Fruit fly (Drosophila melanogaster): Measurements from ENCODE around the gene CG46525.
A peak's percentile ranks its signal among the peaks of the same experiment; 100 is the strongest.

The CG46525 gene

dm6 chr3L:17474711-17475451 lies at the start of gene CG46525, which contains the start of gene UQCR-Q:
Gene CG46525 (plus strand): TSS chr3L:17475220.
Gene UQCR-Q (plus strand): TSS chr3L:17474761.
- no peak for TF ChIP-seq noc (tag; optimal IDR thresholded peaks at IDR 0.05)

dm6 chr3L:17427013-17427412 lies 48.0 kb upstream of the CG46525 start, which contains the start of gene Polr3G:
Gene Polr3G (minus strand): TSS chr3L:17427130.
- no peak for TF ChIP-seq noc (tag; optimal IDR thresholded peaks at IDR 0.05)

DNA sequence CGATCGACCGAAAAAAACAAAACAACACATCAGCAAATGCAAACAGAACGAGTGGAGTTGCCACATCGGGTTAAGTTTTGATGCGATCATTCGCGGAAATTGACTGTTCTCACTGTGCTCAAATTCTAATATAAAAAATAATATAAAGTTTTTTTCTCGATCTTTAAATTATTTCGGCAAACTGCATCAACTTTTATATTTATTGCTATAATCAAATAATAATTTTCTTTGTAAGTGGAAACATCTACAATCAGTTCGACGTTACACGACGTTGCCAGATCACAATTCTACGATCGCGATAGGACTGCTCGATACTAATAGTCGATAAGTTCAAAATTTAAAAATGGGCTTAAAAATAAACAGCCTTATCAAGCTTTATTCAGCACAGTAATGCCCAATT lies 46.2 kb upstream of the CG46525 start, which contains the start of gene Gorab:
Gene Gorab (minus strand): TSS at position 58 of the 400 bp plus-strand sequence.
- peak; percentile 64 for TF ChIP-seq noc (tag; optimal IDR thresholded peaks at IDR 0.05)

- TF ChIP-seq noc (tag; optimal IDR thresholded peaks at IDR 0.05): no peak
Measured at dm6 chr3L:17430390-17430789, 44.6 kb upstream of the CG46525 start.

dm6 chr3L:17430957-17431585 lies 43.9 kb upstream of the CG46525 start:
- TF ChIP-seq noc (tag; optimal IDR thresholded peaks at IDR 0.05): peak; percentile 41

DNA sequence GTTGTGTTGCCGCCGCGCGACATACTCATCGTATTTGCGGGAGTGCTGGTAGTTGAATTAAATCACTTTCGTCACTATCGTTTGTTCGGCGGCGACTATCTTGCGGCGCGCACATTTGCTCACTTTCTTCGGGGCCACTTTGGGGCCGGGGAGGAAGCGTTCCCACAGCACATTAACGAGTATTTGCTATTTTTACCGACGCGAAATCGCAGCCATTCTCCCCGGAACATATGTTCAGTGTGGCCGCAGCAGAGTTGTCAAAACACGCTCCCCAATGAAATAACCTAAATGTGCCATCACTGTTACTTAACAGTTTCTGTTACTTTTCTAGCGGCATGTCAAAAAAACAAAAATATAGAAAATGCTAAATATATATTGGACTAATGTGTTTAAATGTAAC lies 42.1 kb upstream of the CG46525 start, which contains the start of gene frc:
Gene frc (minus strand): TSS at position 244 of the 400 bp plus-strand sequence.
- no peak for TF ChIP-seq noc (tag; optimal IDR thresholded peaks at IDR 0.05)

- peak; percentile 94 for TF ChIP-seq noc (tag; optimal IDR thresholded peaks at IDR 0.05)
Measured at dm6 chr3L:17433555-17433954, 41.5 kb upstream of the CG46525 start, which contains the start of the genes Coq4 and CG32176. Gene Coq4 (minus strand): TSS chr3L:17433621. Gene CG32176 (plus strand): TSS chr3L:17433868.

- no peak for TF ChIP-seq noc (tag; optimal IDR thresholded peaks at IDR 0.05)
Measured at dm6 chr3L:17436331-17436730, 38.7 kb upstream of the CG46525 start, which contains the start of gene CG12229. Gene CG12229 (minus strand): TSS chr3L:17436431.

dm6 chr3L:17438872-17439495 lies 36.0 kb upstream of the CG46525 start, which contains the start of gene CG18265:
Gene CG18265 (plus strand): TSS chr3L:17439401.
- TF ChIP-seq noc (tag; optimal IDR thresholded peaks at IDR 0.05): no peak

DNA sequence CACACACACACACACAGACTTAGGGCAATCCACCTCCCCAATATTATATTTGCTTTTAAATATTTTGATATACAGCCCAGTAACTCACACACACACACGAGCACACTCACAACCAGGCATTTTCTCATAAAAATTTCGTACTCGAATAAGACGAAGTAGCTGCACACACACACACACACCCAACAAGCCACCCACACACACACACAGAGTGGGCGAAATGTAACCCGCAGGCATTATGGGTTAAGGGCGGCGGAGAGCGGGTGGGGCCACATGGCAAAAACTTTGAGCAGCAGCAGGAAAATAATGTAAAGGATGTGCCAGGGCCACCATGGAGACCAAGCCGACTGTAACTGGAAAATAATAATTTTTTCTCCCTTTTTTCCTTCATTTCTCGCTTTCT lies 33.4 kb upstream of the CG46525 start:
- no peak for TF ChIP-seq noc (tag; optimal IDR thresholded peaks at IDR 0.05)

DNA sequence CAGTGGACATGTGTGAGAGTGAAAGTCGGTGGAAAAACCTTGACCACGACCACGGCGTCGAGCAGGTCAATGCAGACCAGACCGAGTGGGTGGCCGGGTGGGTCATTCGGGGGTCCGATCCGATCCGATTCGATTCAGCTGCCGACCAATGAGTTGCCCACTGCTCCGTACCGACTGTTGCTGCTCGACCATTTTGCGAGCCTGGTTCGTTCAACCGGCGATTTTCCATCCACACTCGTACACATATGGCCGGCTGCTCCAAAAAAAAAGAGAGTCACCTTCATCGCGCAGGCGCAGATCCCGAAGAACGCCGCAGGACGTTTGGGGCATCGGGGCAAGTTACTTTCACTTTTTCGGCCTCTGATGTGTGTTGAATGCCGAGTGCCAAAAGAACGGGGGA lies 30.5 kb upstream of the CG46525 start:
- TF ChIP-seq noc (tag; optimal IDR thresholded peaks at IDR 0.05): no peak

- TF ChIP-seq noc (tag; optimal IDR thresholded peaks at IDR 0.05): no peak
Measured at dm6 chr3L:17445629-17446431, 29.2 kb upstream of the CG46525 start.

DNA sequence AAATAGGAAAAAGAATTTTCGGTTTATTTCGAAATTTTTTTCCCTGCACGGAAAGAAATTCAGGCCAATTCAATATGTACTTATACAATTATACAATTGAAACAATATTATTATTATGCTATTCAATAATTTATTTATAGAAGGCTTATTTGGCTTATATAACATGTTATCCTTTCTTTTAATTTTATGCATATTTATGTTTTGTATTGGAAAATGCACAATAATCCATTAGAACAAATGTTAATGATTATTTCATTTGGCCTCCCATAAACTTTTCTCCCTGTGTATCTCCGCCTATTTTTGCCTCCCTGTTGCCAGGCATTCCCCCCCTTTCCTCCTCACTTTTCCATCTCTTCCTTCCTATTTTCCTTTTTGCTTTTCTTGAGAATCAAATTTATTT lies 27.1 kb upstream of the CG46525 start:
- no peak for TF ChIP-seq noc (tag; optimal IDR thresholded peaks at IDR 0.05)

DNA sequence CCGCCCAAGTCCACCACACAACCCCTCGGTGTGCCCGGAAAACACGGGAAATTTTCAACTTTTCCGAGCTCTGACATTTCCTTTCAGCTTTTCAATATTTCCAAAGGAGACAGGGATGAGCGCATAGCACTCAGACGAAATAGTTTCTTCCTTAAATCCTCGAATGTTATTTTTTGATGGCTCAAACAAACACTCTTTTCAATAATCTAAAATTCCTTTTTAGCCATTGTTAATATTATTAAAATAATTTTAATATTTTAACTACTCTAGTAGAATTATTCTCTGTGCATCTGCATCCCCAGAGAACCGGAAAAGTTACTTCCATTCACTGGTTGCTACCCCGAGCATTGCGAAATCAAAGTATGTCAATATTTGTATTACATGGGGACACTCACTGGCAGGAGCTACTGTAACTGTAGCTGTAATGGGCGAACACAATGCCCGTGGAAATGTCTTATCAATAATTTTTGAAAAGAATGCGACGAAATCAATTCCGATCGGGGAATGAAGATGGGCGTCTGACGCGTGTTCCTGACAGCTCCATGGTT lies 17.3 kb upstream of the CG46525 start:
- TF ChIP-seq noc (tag; optimal IDR thresholded peaks at IDR 0.05): no peak

DNA sequence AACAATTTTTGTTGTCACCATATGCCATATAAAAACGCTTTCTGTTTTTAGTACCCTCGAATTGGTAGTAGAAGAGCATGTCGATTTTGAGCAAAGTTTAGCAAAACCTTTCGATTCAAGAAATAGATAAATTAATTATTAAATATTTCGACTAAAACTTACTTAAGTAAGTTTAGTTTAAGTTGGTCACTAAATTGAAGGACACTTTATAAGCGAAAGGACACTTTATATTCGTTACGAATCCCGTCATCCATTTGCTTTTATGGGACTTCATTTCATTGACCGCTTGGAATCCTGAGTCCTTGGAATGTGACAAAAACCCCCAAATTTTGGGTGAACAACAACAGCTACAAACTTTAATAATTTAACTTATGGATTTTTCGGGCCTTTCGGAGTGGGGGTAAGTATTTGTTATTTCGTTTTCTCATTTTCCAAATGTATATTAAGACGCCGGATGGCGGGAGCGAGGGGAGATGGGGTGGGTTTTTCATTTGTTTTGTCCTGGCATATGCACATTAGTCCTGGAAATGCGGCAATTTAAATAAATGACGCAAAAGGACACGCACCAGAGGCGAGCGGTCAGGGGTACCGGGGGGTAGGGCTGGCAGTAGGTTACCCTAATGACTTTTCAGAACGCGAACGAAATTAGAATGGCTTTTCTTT lies 16.0 kb upstream of the CG46525 start:
- TF ChIP-seq noc (tag; optimal IDR thresholded peaks at IDR 0.05): no peak

All from whole organism, larva.